Worm (Caenorhabditis elegans) whole organism, late embryonic: ENCODE measurements around the gene yif-1.

Source experiments
- K09A11.1 ChIP-seq: sonication (generic microtip); optimal IDR thresholded peaks from 2 replicates; lab custom pipeline; 2017; ENCODE audit warnings: antibody characterized with exemption, mild to moderate bottlenecking, missing genetic modification characterization, missing compliant biosample characterization; ENCODE audit not compliant: insufficient read depth
- ceh-2 ChIP-seq: sonication (generic microtip); optimal IDR thresholded peaks from 2 replicates; lab custom pipeline; 2016; ENCODE audit warnings: missing genotype, missing genetic modification characterization, missing compliant biosample characterization
- elt-2 ChIP-seq: sonication (generic microtip); optimal IDR thresholded peaks from 2 replicates; lab custom pipeline; 2016; ENCODE audit warnings: missing genetic modification reagents, missing genetic modification characterization, missing compliant biosample characterization
- ets-4 ChIP-seq: sonication (generic microtip); optimal IDR thresholded peaks from 2 replicates; lab custom pipeline; 2016; ENCODE audit warnings: missing genetic modification characterization, missing compliant biosample characterization
- fkh-10 ChIP-seq: fragments of 150-350 bp; optimal IDR thresholded peaks from 2 replicates; lab custom pipeline; 2014; ENCODE audit warnings: missing biosample characterization, missing genetic modification reagents, missing genetic modification characterization
- gmeb-2 ChIP-seq: sonication (generic microtip); optimal IDR thresholded peaks from 2 replicates; lab custom pipeline; 2016; ENCODE audit warnings: missing genetic modification characterization, inconsistent platforms, missing compliant biosample characterization
- hlh-13 ChIP-seq: fragments of 200-800 bp; sonication (Bioruptor generic); optimal IDR thresholded peaks from 2 replicates; lab custom pipeline; 2018; ENCODE audit warnings: mild to moderate bottlenecking, missing genetic modification characterization, missing compliant biosample characterization
- nfya-1 ChIP-seq: sonication (generic microtip); optimal IDR thresholded peaks from 2 replicates; lab custom pipeline; 2017; ENCODE audit warnings: missing genetic modification characterization, mild to moderate bottlenecking, missing compliant biosample characterization, antibody characterized with exemption, moderate library complexity
- pag-3 ChIP-seq: sonication (generic microtip); optimal IDR thresholded peaks from 2 replicates; lab custom pipeline; 2016; ENCODE audit warnings: missing compliant biosample characterization, missing genetic modification characterization, borderline replicate concordance
- pqm-1 ChIP-seq: sonication (generic microtip); optimal IDR thresholded peaks from 2 replicates; lab custom pipeline; 2016; ENCODE audit warnings: missing genetic modification characterization, missing compliant biosample characterization
- syd-9 ChIP-seq: sonication (generic microtip); optimal IDR thresholded peaks from 2 replicates; lab custom pipeline; 2016; ENCODE audit warnings: mild to moderate bottlenecking, missing genetic modification characterization, moderate library complexity, missing compliant biosample characterization
- tbx-2 ChIP-seq: sonication (generic microtip); optimal IDR thresholded peaks from 2 replicates; lab custom pipeline; 2016; ENCODE audit warnings: missing genetic modification characterization, missing compliant biosample characterization
- tbx-7 ChIP-seq: sonication (generic microtip); optimal IDR thresholded peaks from 2 replicates; lab custom pipeline; 2016; ENCODE audit warnings: missing genotype, missing genetic modification characterization, missing compliant biosample characterization

DNA sequence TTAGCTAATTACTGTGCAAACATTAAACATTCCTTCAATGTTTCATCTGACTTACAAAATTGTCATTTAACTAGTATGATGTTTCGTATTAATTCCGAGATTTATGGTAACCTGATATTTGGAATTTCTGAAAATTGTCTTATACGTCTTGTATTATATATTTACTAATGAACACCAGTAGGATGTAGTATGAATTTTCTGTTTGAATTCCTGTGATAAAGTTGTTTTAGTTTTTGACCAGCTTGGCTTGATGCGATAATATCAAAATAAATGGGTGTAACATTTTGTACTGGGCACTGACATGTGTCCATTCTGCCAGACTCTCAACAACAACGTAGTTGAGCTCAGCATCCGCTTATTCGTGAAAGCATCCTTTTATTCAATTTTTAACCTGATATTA is 30.2 kb upstream of the yif-1 start, which contains the start of gene R04B5.6:
- TF ChIP-seq tbx-7 (tag; lab: Kevin White, UChicago): no peak
- no peak for TF ChIP-seq pag-3
- TF ChIP-seq gmeb-2 (tag; lab: Kevin White, UChicago): no peak
- TF ChIP-seq nfya-1 (tag; lab: Kevin White, UChicago): no peak
- no peak for TF ChIP-seq syd-9
- TF ChIP-seq elt-2 (tag; lab: Kevin White, UChicago): no peak
- TF ChIP-seq hlh-13 (GFP tag; lab: Kevin White, UChicago): no peak
- TF ChIP-seq ets-4 (tag; lab: Kevin White, UChicago): no peak
- no peak for TF ChIP-seq pqm-1 (tag; lab: Kevin White, UChicago)
- no peak for TF ChIP-seq fkh-10 (GFP tag; lab: Kevin White, UChicago)
- TF ChIP-seq tbx-2 (tag; lab: Kevin White, UChicago): no peak
- no peak for TF ChIP-seq ceh-2 (tag; lab: Kevin White, UChicago)
- no peak for TF ChIP-seq K09A11.1 (tag; lab: Kevin White, UChicago)
